Worm (Caenorhabditis elegans): ENCODE results near the gene nhr-55.

DNA sequence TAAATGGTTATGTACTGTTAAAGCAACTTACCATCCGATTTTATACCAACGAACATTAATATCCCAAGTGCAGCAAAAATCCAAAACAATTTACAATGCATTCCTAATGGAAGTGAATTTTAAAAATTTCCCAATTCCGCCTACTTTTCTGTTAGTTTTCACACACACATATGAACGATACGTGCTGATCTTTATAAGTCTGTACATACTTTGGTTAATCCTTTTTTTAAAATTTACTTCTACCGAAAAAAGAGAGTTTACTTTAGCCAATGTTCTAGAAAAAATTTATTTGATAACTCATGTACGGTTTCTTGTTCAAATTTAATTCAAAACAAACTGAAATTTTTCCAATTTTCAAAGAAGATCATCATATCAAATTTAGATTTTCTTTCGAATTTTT, 47.1 kb downstream of the nhr-55 start, which contains the start of gene R11G11.16:
- TF ChIP-seq ceh-16 (tag; optimal IDR thresholded peaks at IDR 0.05) (no peak), lin-39 (tag; optimal IDR thresholded peaks at IDR 0.05) (no peak), fkh-10 (GFP tag; optimal IDR thresholded peaks at IDR 0.05) (no peak), ceh-82 (tag; optimal IDR thresholded peaks at IDR 0.05) (no peak), nhr-12 (tag; optimal IDR thresholded peaks at IDR 0.05) (no peak), ama-1 (optimal IDR thresholded peaks at IDR 0.05) (no peak), unc-62 (GFP tag; optimal IDR thresholded peaks at IDR 0.05) (no peak), egl-5 (tag; optimal IDR thresholded peaks at IDR 0.05) (no peak)

All from whole organism, L3 larva.